Worm (Caenorhabditis elegans): ENCODE results near the gene str-41.

ce11 chrV:7413107-7413774 lies 1.4 kb downstream of the str-41 start, which contains the start of gene F18E3.11:
- TF ChIP-seq nhr-12 (tag; optimal IDR thresholded peaks at IDR 0.05) (no peak), lin-13 (tag; optimal IDR thresholded peaks at IDR 0.05) (no peak), ztf-11 (tag; optimal IDR thresholded peaks at IDR 0.05) (no peak), tbx-8 (GFP tag; optimal IDR thresholded peaks at IDR 0.05) (no peak), unc-120 (tag; optimal IDR thresholded peaks at IDR 0.05; ENCODE audit: poor library complexity, severe bottlenecking) (no peak), lin-32 (GFP tag; optimal IDR thresholded peaks at IDR 0.05) (no peak), elt-3 (tag; optimal IDR thresholded peaks at IDR 0.05) (no peak), mep-1 (tag; optimal IDR thresholded peaks at IDR 0.05) (no peak), pha-4 (tag; optimal IDR thresholded peaks at IDR 0.05) (no peak), snpc-4 (tag; optimal IDR thresholded peaks at IDR 0.05) (no peak), elt-1 (tag; optimal IDR thresholded peaks at IDR 0.05; ENCODE audit: borderline replicate concordance, insufficient read depth) (no peak)
